Fruit fly (Drosophila melanogaster) whole organism, wandering third instar larva: ENCODE results near the gene Mtch.

Source experiments
- Abd-B ChIP-seq: fragments of >200 bp; optimal IDR thresholded peaks from 2 replicates; lab custom pipeline; 2017; ENCODE audit warnings: missing biosample characterization, missing genetic modification characterization
- CG32264 ChIP-seq: fragments of 200-800 bp; sonication (Bioruptor generic); optimal IDR thresholded peaks from 2 replicates; lab custom pipeline; 2016; ENCODE audit warnings: missing biosample characterization, missing genetic modification characterization
- CrebA ChIP-seq: fragments of 200-800 bp; sonication (Bioruptor generic); optimal IDR thresholded peaks from 2 replicates; lab custom pipeline; 2016; ENCODE audit warnings: missing biosample characterization, mild to moderate bottlenecking, missing genetic modification characterization, borderline replicate concordance
- Dif ChIP-seq: fragments of 200-275, 200-300 bp; sonication (Bioruptor generic); optimal IDR thresholded peaks from 2 replicates; lab custom pipeline; 2018; ENCODE audit warnings: missing biosample characterization, missing genetic modification characterization; ENCODE audit not compliant: partially characterized antibody
- GATAd ChIP-seq: sonication (Bioruptor generic); optimal IDR thresholded peaks from 2 replicates; lab custom pipeline; 2016; ENCODE audit warnings: missing biosample characterization, missing genetic modification characterization
- HLH106 ChIP-seq: fragments of 200-800 bp; optimal IDR thresholded peaks from 3 replicates; lab custom pipeline; 2019; ENCODE audit warnings: missing biosample characterization, mild to moderate bottlenecking, missing genetic modification characterization, moderate library complexity
- Hnf4 ChIP-seq: fragments of 200-800 bp; sonication (Bioruptor generic); optimal IDR thresholded peaks from 2 replicates; lab custom pipeline; 2016; ENCODE audit warnings: missing biosample characterization, mild to moderate bottlenecking, missing genetic modification characterization
- Hr78 ChIP-seq: fragments of >200 bp; optimal IDR thresholded peaks from 2 replicates; lab custom pipeline; 2017; ENCODE audit warnings: missing biosample characterization, missing genetic modification characterization
- Hr83 ChIP-seq: fragments of 200-300 bp; sonication (Bioruptor generic); optimal IDR thresholded peaks from 2 replicates; lab custom pipeline; 2016; ENCODE audit warnings: missing biosample characterization, mild to moderate bottlenecking, missing genetic modification characterization, moderate library complexity; ENCODE audit not compliant: poor library complexity, severe bottlenecking
- Jra ChIP-seq: sonication (Bioruptor generic); optimal IDR thresholded peaks from 2 replicates; lab custom pipeline; 2016; ENCODE audit warnings: missing biosample characterization, missing genetic modification characterization
- N ChIP-seq: fragments of >200 bp; optimal IDR thresholded peaks from 2 replicates; lab custom pipeline; 2018; ENCODE audit warnings: missing biosample characterization, missing external identifiers, missing genetic modification characterization
- OdsH ChIP-seq: fragments of 200-800 bp; sonication (Bioruptor generic); optimal IDR thresholded peaks from 2 replicates; lab custom pipeline; 2016; ENCODE audit warnings: missing biosample characterization, mild to moderate bottlenecking, missing genetic modification characterization
- Rel ChIP-seq, 2 experiments: fragments of 200-800 bp; sonication (Bioruptor generic) in 1 of 2; optimal IDR thresholded peaks; 2 replicates in 1 of 2; 3 replicates in 1 of 2; lab custom pipeline; 2016 to 2019; ENCODE audit warnings: mild to moderate bottlenecking in 2 of 2, missing biosample characterization in 2 of 2, missing genetic modification characterization in 2 of 2, moderate library complexity in 1 of 2
- Sp1 ChIP-seq: fragments of 200-800 bp; sonication (Bioruptor generic); optimal IDR thresholded peaks from 3 replicates; lab custom pipeline; 2019; ENCODE audit warnings: missing biosample characterization, mild to moderate bottlenecking, missing genetic modification characterization, moderate library complexity
- br ChIP-seq: fragments of 200-800 bp; sonication (Bioruptor generic); optimal IDR thresholded peaks from 2 replicates; lab custom pipeline; 2016; ENCODE audit warnings: missing biosample characterization, missing genetic modification characterization
- brk ChIP-seq: fragments of 200-800 bp; sonication (Bioruptor generic); optimal IDR thresholded peaks from 2 replicates; lab custom pipeline; 2016; ENCODE audit warnings: missing biosample characterization, mild to moderate bottlenecking, missing genetic modification characterization
- dl ChIP-seq, 2 experiments: fragments of 175-275, 200-275 bp in 1 of 2; fragments of 200-275 bp in 1 of 2; sonication (Bioruptor generic); optimal IDR thresholded peaks; lab custom pipeline; 2018; ENCODE audit warnings: mild to moderate bottlenecking in 2 of 2, missing biosample characterization in 2 of 2, missing genetic modification characterization in 2 of 2, moderate library complexity in 2 of 2; ENCODE audit not compliant: partially characterized antibody in 2 of 2, insufficient read depth in 1 of 2
- dsf ChIP-seq: sonication (Bioruptor generic); optimal IDR thresholded peaks from 2 replicates; lab custom pipeline; 2016; ENCODE audit warnings: missing biosample characterization, missing genetic modification characterization, borderline replicate concordance
- foxo ChIP-seq, 2 experiments: fragments of 200-800 bp; sonication (Bioruptor generic); optimal IDR thresholded peaks; 2 replicates in 1 of 2; 3 replicates in 1 of 2; lab custom pipeline; 2016 to 2017; ENCODE audit warnings: missing biosample characterization in 2 of 2, missing genetic modification characterization in 2 of 2
- fru ChIP-seq: fragments of 200-800 bp; sonication (Bioruptor generic); optimal IDR thresholded peaks from 3 replicates; lab custom pipeline; 2016; ENCODE audit warnings: missing biosample characterization, mild to moderate bottlenecking, missing genetic modification characterization
- h ChIP-seq: fragments of 200-800 bp; sonication (Bioruptor generic); optimal IDR thresholded peaks from 3 replicates; lab custom pipeline; 2016; ENCODE audit warnings: missing biosample characterization, mild to moderate bottlenecking, missing genetic modification characterization
- jim ChIP-seq: fragments of 175-275, 200-325 bp; sonication (Bioruptor generic); optimal IDR thresholded peaks from 2 replicates; lab custom pipeline; 2016; ENCODE audit warnings: missing biosample characterization, mild to moderate bottlenecking, missing genetic modification characterization
- lola ChIP-seq: fragments of >200 bp; optimal IDR thresholded peaks from 2 replicates; lab custom pipeline; 2017; ENCODE audit warnings: missing biosample characterization, missing genetic modification characterization
- pan ChIP-seq: fragments of >200 bp; optimal IDR thresholded peaks from 2 replicates; lab custom pipeline; 2017
- psq ChIP-seq: fragments of 200-800 bp; sonication (Bioruptor generic); optimal IDR thresholded peaks from 3 replicates; lab custom pipeline; 2017; ENCODE audit warnings: missing biosample characterization, mild to moderate bottlenecking, missing genetic modification characterization, moderate library complexity
- rgr ChIP-seq: fragments of 200-800 bp; sonication (Bioruptor generic); optimal IDR thresholded peaks from 3 replicates; lab custom pipeline; 2016; ENCODE audit warnings: missing biosample characterization, mild to moderate bottlenecking, missing genetic modification characterization
- sage ChIP-seq: fragments of 200-800 bp; sonication (Bioruptor generic); optimal IDR thresholded peaks from 2 replicates; lab custom pipeline; 2016; ENCODE audit warnings: missing biosample characterization, mild to moderate bottlenecking, missing genetic modification characterization
- sv ChIP-seq: fragments of 200-800 bp; sonication (Bioruptor generic); optimal IDR thresholded peaks from 3 replicates; lab custom pipeline; 2016; ENCODE audit warnings: missing biosample characterization, missing genetic modification characterization
- tai ChIP-seq: sonication (Bioruptor generic); optimal IDR thresholded peaks from 2 replicates; lab custom pipeline; 2016; ENCODE audit warnings: missing biosample characterization, missing genetic modification characterization
- usp ChIP-seq: fragments of >200 bp; optimal IDR thresholded peaks from 2 replicates; lab custom pipeline; 2017; ENCODE audit warnings: missing biosample characterization, missing genetic modification characterization
- woc ChIP-seq: sonication (Bioruptor generic); optimal IDR thresholded peaks from 2 replicates; lab custom pipeline; 2016; ENCODE audit warnings: missing biosample characterization, mild to moderate bottlenecking, missing genetic modification characterization

Gene Mtch

DNA sequence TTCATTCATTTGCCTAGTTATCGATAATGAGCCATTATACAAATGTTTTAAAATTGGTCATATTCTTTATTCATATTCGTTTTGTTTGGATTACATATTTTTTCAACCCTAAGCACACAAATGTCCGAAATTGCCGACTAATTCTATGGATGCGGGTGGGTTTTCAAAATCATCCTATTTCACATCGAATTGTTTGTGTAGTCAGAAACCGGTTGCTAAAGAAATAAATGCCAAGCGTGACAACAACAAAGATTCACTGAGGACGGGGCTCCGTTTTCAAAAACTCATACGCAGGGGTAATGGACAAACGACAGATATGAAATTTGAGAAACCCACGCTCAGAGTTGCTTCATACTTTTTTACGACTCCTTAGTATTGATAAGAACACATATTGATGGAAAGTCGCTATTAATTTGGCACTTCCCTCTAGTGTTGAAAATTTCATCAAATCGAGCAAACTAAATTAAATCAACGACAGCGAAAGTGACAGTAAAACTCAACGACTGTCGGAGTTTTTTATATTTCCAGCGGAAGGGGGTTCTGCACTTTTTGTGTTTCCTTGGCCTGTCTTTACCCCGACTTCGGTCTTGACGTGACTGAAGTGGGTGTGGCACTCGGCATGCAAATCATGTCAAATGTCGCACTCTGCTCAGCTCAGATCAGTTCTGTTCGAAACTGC is 24.9 kb upstream of the Mtch start:
- no peak for TF ChIP-seq h
- TF ChIP-seq woc: no peak

DNA sequence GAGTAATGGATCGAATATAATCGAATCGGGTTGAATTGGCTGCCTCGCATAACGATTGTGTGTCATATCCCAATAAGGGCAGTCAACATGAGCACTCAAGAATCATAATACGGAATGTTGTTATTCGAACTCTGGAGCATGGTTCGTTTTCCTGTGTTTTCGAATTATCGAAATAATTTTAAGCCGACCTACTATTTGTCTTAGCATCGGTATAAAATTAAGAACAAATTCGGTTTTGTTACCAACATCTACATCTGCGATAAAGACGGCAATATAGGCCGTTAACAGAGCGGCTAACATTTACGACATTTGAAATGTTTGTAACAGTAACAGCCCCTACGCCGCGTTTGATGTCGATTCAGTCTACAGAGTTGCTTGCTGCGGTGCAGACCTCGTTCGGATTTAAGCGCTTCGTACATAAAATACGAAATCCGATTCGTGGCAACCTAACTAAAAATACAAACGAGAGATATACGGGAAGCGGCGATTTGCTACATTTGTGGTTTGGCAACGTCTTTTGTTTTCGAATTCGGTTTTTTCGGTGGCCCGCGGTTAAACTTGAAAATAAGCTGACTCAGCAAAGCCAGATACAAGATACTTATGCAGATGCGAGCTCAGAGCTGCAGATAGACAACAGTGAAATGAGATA is 23.9 kb upstream of the Mtch start:
- TF ChIP-seq pan (lab: Kevin White, UChicago): no peak
- no peak for TF ChIP-seq dsf (GFP tag; lab: Kevin White, UChicago)
- TF ChIP-seq br (GFP tag; lab: Kevin White, UChicago): peak; percentile 39
- peak; percentile 57 for TF ChIP-seq Jra (GFP tag; lab: Kevin White, UChicago)
- TF ChIP-seq Hr78 (GFP tag; lab: Kevin White, UChicago): no peak
- no peak for TF ChIP-seq sage (GFP tag; lab: Kevin White, UChicago)
- TF ChIP-seq h: peak; percentile 12
- peak; percentile 15 for TF ChIP-seq brk
- TF ChIP-seq Sp1 (GFP tag; lab: Kevin White, UChicago): peak; percentile 57
- no peak for TF ChIP-seq GATAd
- no peak for TF ChIP-seq OdsH (GFP tag; lab: Kevin White, UChicago)
- no peak for TF ChIP-seq Abd-B (GFP tag; lab: Kevin White, UChicago)
- TF ChIP-seq sv (GFP tag; lab: Kevin White, UChicago): no peak
- peak in 1 of 2 experiments; percentile 45 for TF ChIP-seq dl (GFP tag; optimal IDR thresholded peaks at IDR 0.05; lab: Kevin White, UChicago; ENCODE audit: insufficient read depth in 1 of 2, partially characterized antibody in 2 of 2)
- TF ChIP-seq fru (GFP tag; lab: Kevin White, UChicago): no peak
- no peak for TF ChIP-seq CG32264
- TF ChIP-seq Hnf4: peak; percentile 54
- TF ChIP-seq foxo (GFP tag; optimal IDR thresholded peaks at IDR 0.05; lab: Kevin White, UChicago): peak in 1 of 2 experiments; percentile 34
- TF ChIP-seq HLH106 (tag; lab: Kevin White, UChicago): no peak
- no peak for TF ChIP-seq Rel (GFP tag; optimal IDR thresholded peaks at IDR 0.05; lab: Kevin White, UChicago)
- peak; percentile 43 for TF ChIP-seq Rel (tag; optimal IDR thresholded peaks at IDR 0.05; lab: Kevin White, UChicago)
- TF ChIP-seq Dif (GFP tag; lab: Kevin White, UChicago): peak; percentile 11
- TF ChIP-seq rgr: peak; percentile 49
- TF ChIP-seq psq (GFP tag; lab: Kevin White, UChicago): no peak
- no peak for TF ChIP-seq CrebA (GFP tag; lab: Kevin White, UChicago)
- TF ChIP-seq tai (GFP tag; lab: Kevin White, UChicago): peak; percentile 11
- TF ChIP-seq Hr83 (GFP tag; lab: Kevin White, UChicago): peak; percentile 65
- TF ChIP-seq usp (GFP tag; lab: Kevin White, UChicago): no peak

DNA sequence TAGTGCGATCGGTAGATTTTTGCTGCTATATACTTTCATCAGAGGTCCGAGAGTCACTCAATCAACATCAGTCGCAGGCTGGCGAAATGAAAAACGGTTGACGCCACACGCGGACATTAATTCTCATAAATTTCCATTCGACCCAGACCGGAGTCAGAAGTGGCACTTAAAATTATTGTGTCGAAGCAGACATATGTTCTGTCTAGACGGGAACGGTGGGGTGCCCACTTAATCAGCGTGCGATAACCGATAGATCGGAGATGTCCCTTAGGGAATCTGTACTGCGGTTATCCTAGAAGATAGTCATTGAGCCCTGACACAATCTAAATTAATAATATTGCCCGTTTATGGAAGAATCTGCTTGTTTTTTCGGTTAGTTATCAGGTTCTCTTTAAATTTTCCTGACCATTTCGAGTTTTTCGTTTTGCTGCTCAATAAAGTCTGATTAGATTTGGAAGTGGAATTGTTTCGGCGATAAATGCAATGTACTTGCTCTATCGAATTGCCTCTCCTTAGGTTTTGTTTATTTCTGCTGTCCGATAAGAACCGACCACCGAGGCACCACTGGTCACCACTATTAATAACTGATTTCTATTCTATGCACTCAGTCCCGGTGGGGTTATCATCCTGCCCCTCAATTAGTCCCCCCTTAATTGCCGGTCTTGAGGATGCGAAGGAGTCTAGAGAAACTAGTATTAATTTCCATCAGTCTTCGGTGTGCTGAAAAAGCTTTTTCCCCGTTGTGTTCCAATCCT is 22.4 kb upstream of the Mtch start:
- TF ChIP-seq Sp1 (GFP tag; lab: Kevin White, UChicago) (no peak), jim (GFP tag; lab: Kevin White, UChicago) (no peak), h (no peak), N (no peak), Abd-B (GFP tag; lab: Kevin White, UChicago) (no peak), fru (GFP tag; lab: Kevin White, UChicago) (no peak), lola (GFP tag; lab: Kevin White, UChicago) (no peak), woc (no peak), Jra (GFP tag; lab: Kevin White, UChicago) (no peak), sage (GFP tag; lab: Kevin White, UChicago) (no peak), psq (GFP tag; lab: Kevin White, UChicago) (no peak), dsf (GFP tag; lab: Kevin White, UChicago) (no peak), Dif (GFP tag; lab: Kevin White, UChicago) (no peak)
